Worm (Caenorhabditis elegans): ENCODE results near the gene asna-1.

DNA sequence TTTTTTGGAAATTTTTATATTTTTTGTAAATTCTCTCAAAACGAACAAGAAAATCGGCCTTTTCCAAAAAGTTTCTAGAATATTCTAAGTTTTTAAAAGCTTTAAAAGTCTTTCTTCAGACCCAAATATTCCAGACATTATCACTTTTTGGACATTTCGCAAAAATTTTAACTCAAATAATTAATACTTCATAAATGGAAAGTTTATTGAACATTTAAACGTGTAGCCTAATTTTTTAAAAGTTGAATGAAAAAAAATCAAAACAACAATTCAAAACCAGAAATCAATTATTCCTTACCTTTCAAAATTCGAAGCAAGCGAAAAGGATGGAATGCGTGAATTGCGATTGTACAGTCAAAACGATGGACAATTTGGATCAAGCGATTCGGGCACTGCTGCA lies 24.9 kb downstream of the asna-1 start, which contains the start of gene ZK637.15:
- no peak for TF ChIP-seq elt-1 (tag; optimal IDR thresholded peaks at IDR 0.05)
- TF ChIP-seq fkh-10 (GFP tag; optimal IDR thresholded peaks at IDR 0.05): no peak
- no peak for TF ChIP-seq jun-1 (tag; optimal IDR thresholded peaks at IDR 0.05)
- no peak for TF ChIP-seq ceh-82 (tag; optimal IDR thresholded peaks at IDR 0.05)
- TF ChIP-seq tbx-2 (tag; optimal IDR thresholded peaks at IDR 0.05): no peak
- TF ChIP-seq eor-1 (tag; optimal IDR thresholded peaks at IDR 0.05): no peak
